Worm (Caenorhabditis elegans) whole organism, young adult: Measurements from ENCODE around the gene W08F4.1.

Source experiments
- dpl-1 ChIP-seq: fragments of 150-350 bp; optimal IDR thresholded peaks from 2 replicates; lab custom pipeline; 2014; ENCODE audit warnings: missing biosample characterization, missing genetic modification reagents, missing genetic modification characterization
- lin-40 ChIP-seq: sonication (generic microtip); optimal IDR thresholded peaks from 2 replicates; lab custom pipeline; 2016; ENCODE audit warnings: missing genetic modification characterization, mild to moderate bottlenecking, missing compliant biosample characterization, missing genotype, missing genetic modification reagents
- sea-2 ChIP-seq: fragments of 200-800 bp; sonication (Bioruptor generic); IDR thresholded peaks from 2 replicates; pipeline ENCODE4 v1.3.6; 2022; ENCODE audit warnings: missing genetic modification characterization, missing compliant biosample characterization
- snpc-4 ChIP-seq, 5 experiments: fragments of 150-350 bp in 1 of 5; sonication (generic microtip) in 4 of 5; optimal IDR thresholded peaks; 2 replicates each; lab custom pipeline; 2014 to 2018; ENCODE audit warnings: missing genetic modification characterization in 5 of 5, missing biosample characterization in 3 of 5, antibody characterized with exemption in 2 of 5, mild to moderate bottlenecking in 2 of 5, missing compliant biosample characterization in 2 of 5, missing genotype in 2 of 5, moderate library complexity in 2 of 5, missing genetic modification reagents in 1 of 5
- sptf-2 ChIP-seq: fragments of 200-800 bp; sonication (Bioruptor generic); optimal IDR thresholded peaks from 2 replicates; lab custom pipeline; 2018; ENCODE audit warnings: mild to moderate bottlenecking, missing genetic modification characterization, missing compliant biosample characterization
- unc-130 ChIP-seq: sonication (generic microtip); optimal IDR thresholded peaks from 2 replicates; lab custom pipeline; 2016; ENCODE audit warnings: missing genetic modification reagents, missing genetic modification characterization, missing compliant biosample characterization
- xnd-1 ChIP-seq: sonication (generic microtip); optimal IDR thresholded peaks from 2 replicates; lab custom pipeline; 2016; ENCODE audit warnings: missing genotype, missing genetic modification reagents, missing genetic modification characterization, missing compliant biosample characterization

ce11 chrII:621141-621540 is 27.8 kb downstream of the W08F4.1 start:
- TF ChIP-seq lin-40 (tag; lab: Kevin White, UChicago), result no peak
- TF ChIP-seq snpc-4 (GFP tag; optimal IDR thresholded peaks at IDR 0.05; lab: Kevin White, UChicago), result no peak
- TF ChIP-seq snpc-4 (tag; optimal IDR thresholded peaks at IDR 0.05; lab: Kevin White, UChicago), result no peak
- no peak for TF ChIP-seq sptf-2 (GFP tag; lab: Kevin White, UChicago)
- no peak for TF ChIP-seq unc-130 (GFP tag; lab: Kevin White, UChicago)
- TF ChIP-seq sea-2 (GFP tag; lab: Robert Waterston, UW), result no peak
- no peak for TF ChIP-seq dpl-1 (GFP tag; lab: Kevin White, UChicago)
- no peak for TF ChIP-seq xnd-1 (tag; lab: Kevin White, UChicago)
